Fruit fly (Drosophila melanogaster) whole organism, embryonic: ENCODE results near the gene Chd1.
A peak's percentile ranks its signal among the peaks of the same experiment; 100 is the strongest.

Source experiments
- CG10267 ChIP-seq: fragments of 200-800 bp; sonication (Bioruptor generic); optimal IDR thresholded peaks from 2 replicates; lab custom pipeline; 2018; ENCODE audit warnings: missing biosample characterization, mild to moderate bottlenecking, missing genetic modification characterization, moderate library complexity
- CG10321 ChIP-seq: fragments of 200-800 bp; sonication (Bioruptor generic); IDR thresholded peaks from 2 replicates; pipeline ENCODE4 v1.3.6; 2022; ENCODE audit warnings: missing biosample characterization, missing genetic modification characterization
- CG10431 ChIP-seq: fragments of 200-800 bp; sonication (Bioruptor generic); optimal IDR thresholded peaks from 3 replicates; lab custom pipeline; 2018; ENCODE audit warnings: missing biosample characterization, mild to moderate bottlenecking, missing genetic modification characterization
- CG10979 ChIP-seq: fragments of 200-800 bp; sonication (Bioruptor generic); optimal IDR thresholded peaks from 2 replicates; lab custom pipeline; 2018; ENCODE audit warnings: missing biosample characterization, mild to moderate bottlenecking, missing genetic modification characterization, moderate library complexity
- CG11085 ChIP-seq: fragments of 200-800 bp; sonication (Bioruptor generic); IDR thresholded peaks from 2 replicates; pipeline ENCODE4 v1.3.6; 2022; ENCODE audit warnings: missing biosample characterization, missing genetic modification characterization
- CG12104 ChIP-seq: fragments of 200-800 bp; sonication (Bioruptor generic); optimal IDR thresholded peaks from 3 replicates; lab custom pipeline; 2016; ENCODE audit warnings: missing biosample characterization, missing genetic modification characterization
- CG1233 ChIP-seq: fragments of 200-800 bp; sonication (Bioruptor generic); optimal IDR thresholded peaks from 4 replicates; lab custom pipeline; 2018; ENCODE audit warnings: missing biosample characterization, mild to moderate bottlenecking, missing genetic modification characterization
- CG14014 ChIP-seq: fragments of 200-800 bp; sonication (Bioruptor generic); IDR thresholded peaks from 2 replicates; pipeline ENCODE4 v1.3.6; 2022; ENCODE audit warnings: missing biosample characterization, missing genetic modification characterization
- CG14965 ChIP-seq: fragments of 200-800 bp; sonication (Bioruptor generic); optimal IDR thresholded peaks from 2 replicates; lab custom pipeline; 2016; ENCODE audit warnings: missing biosample characterization, missing genetic modification characterization, borderline replicate concordance
- CG1529 ChIP-seq: fragments of 200-800 bp; sonication (Bioruptor generic); optimal IDR thresholded peaks from 3 replicates; lab custom pipeline; 2018; ENCODE audit warnings: missing biosample characterization, missing genetic modification characterization
- CG16815 ChIP-seq: fragments of 200-800 bp; sonication (Bioruptor generic); optimal IDR thresholded peaks from 3 replicates; lab custom pipeline; 2017; ENCODE audit warnings: missing biosample characterization, mild to moderate bottlenecking, missing genetic modification characterization
- CG18476 ChIP-seq: fragments of 200-800 bp; sonication (Bioruptor generic); optimal IDR thresholded peaks from 2 replicates; lab custom pipeline; 2016; ENCODE audit warnings: missing biosample characterization, mild to moderate bottlenecking, missing genetic modification characterization
- CG2120 ChIP-seq: fragments of 200-800 bp; sonication (Bioruptor generic); optimal IDR thresholded peaks from 3 replicates; lab custom pipeline; 2016; ENCODE audit warnings: missing biosample characterization, missing genetic modification characterization
- CG33213 ChIP-seq: fragments of 200-800 bp; sonication (Bioruptor generic); optimal IDR thresholded peaks from 3 replicates; lab custom pipeline; 2016; ENCODE audit warnings: missing biosample characterization, missing genetic modification characterization
- CG33557 ChIP-seq: fragments of 200-800 bp; sonication (Bioruptor generic); optimal IDR thresholded peaks from 2 replicates; lab custom pipeline; 2019; ENCODE audit warnings: missing biosample characterization, mild to moderate bottlenecking, missing genetic modification characterization, moderate library complexity
- CG43689 ChIP-seq: fragments of 200-800 bp; sonication (Bioruptor generic); IDR thresholded peaks from 2 replicates; pipeline ENCODE4 v1.3.6; 2022; ENCODE audit warnings: missing biosample characterization, missing genetic modification characterization
- CG6272 ChIP-seq: fragments of 200-800 bp; sonication (Bioruptor generic); IDR thresholded peaks from 2 replicates; pipeline ENCODE4 v1.3.6; 2022; ENCODE audit warnings: missing biosample characterization, missing genetic modification characterization
- CG8765 ChIP-seq: fragments of 200-800 bp; sonication (Bioruptor generic); IDR thresholded peaks from 2 replicates; pipeline ENCODE4 v1.3.6; 2022; ENCODE audit warnings: missing biosample characterization, missing genetic modification characterization
- CG9727 ChIP-seq: fragments of 200-800 bp; sonication (Bioruptor generic); optimal IDR thresholded peaks from 3 replicates; lab custom pipeline; 2017; ENCODE audit warnings: missing biosample characterization, mild to moderate bottlenecking, missing genetic modification characterization
- CG9876 ChIP-seq: fragments of 200-800 bp; sonication (Bioruptor generic); optimal IDR thresholded peaks from 2 replicates; lab custom pipeline; 2016; ENCODE audit warnings: missing biosample characterization, missing genetic modification characterization
- Camta ChIP-seq: fragments of 200-800 bp; sonication (Bioruptor generic); optimal IDR thresholded peaks from 2 replicates; lab custom pipeline; 2016; ENCODE audit warnings: missing biosample characterization, missing genetic modification characterization
- Ets97D ChIP-seq: fragments of 200-800 bp; sonication (Bioruptor generic); optimal IDR thresholded peaks from 3 replicates; lab custom pipeline; 2016; ENCODE audit warnings: missing biosample characterization, missing genetic modification characterization
- Hey ChIP-seq: fragments of 200-800 bp; sonication (Bioruptor generic); optimal IDR thresholded peaks from 3 replicates; lab custom pipeline; 2018; ENCODE audit warnings: missing biosample characterization, mild to moderate bottlenecking, missing genetic modification characterization
- Hr39 ChIP-seq: fragments of >200 bp; optimal IDR thresholded peaks from 2 replicates; lab custom pipeline; 2017
- Hr51 ChIP-seq, 2 experiments: fragments of 200-800 bp; sonication (Bioruptor generic); optimal IDR thresholded peaks; 2 replicates in 1 of 2; 3 replicates in 1 of 2; lab custom pipeline; 2016 to 2018; ENCODE audit warnings: missing biosample characterization in 2 of 2, missing genetic modification characterization in 2 of 2, mild to moderate bottlenecking in 1 of 2, moderate library complexity in 1 of 2
- Kr ChIP-seq: fragments of 200-800 bp; sonication (Bioruptor generic); optimal IDR thresholded peaks from 2 replicates; lab custom pipeline; 2017; ENCODE audit warnings: missing biosample characterization, mild to moderate bottlenecking, missing genetic modification characterization
- MTF-1 ChIP-seq: fragments of 200-800 bp; sonication (Bioruptor generic); optimal IDR thresholded peaks from 2 replicates; lab custom pipeline; 2018; ENCODE audit warnings: missing biosample characterization, mild to moderate bottlenecking, missing genetic modification characterization, borderline replicate concordance
- NFAT ChIP-seq: fragments of 200-800 bp; sonication (Bioruptor generic); IDR thresholded peaks from 2 replicates; pipeline ENCODE4 v1.3.6; 2022; ENCODE audit warnings: missing biosample characterization, missing genetic modification characterization
- Nf-YA ChIP-seq: fragments of 200-800 bp; sonication (Bioruptor generic); IDR thresholded peaks from 2 replicates; pipeline ENCODE4 v1.3.6; 2022; ENCODE audit warnings: missing biosample characterization, missing genetic modification characterization
- Ptx1 ChIP-seq: fragments of 200-800 bp; sonication (Bioruptor generic); IDR thresholded peaks from 2 replicates; pipeline ENCODE4 v1.3.6; 2022; ENCODE audit warnings: missing biosample characterization, missing genetic modification characterization
- Ravus ChIP-seq: fragments of 200-800 bp; sonication (Bioruptor generic); IDR thresholded peaks from 2 replicates; pipeline ENCODE4 v1.3.6; 2022; ENCODE audit warnings: missing biosample characterization, missing genetic modification characterization
- Rx ChIP-seq: fragments of 200-800 bp; sonication (Bioruptor generic); IDR thresholded peaks from 2 replicates; pipeline ENCODE4 v1.3.6; 2022; ENCODE audit warnings: missing biosample characterization, missing genetic modification characterization
- bab2 ChIP-seq: fragments of 200-800 bp; sonication (Bioruptor generic); optimal IDR thresholded peaks from 2 replicates; lab custom pipeline; 2016; ENCODE audit warnings: missing biosample characterization, missing genetic modification characterization
- bowl ChIP-seq: fragments of 200-800 bp; sonication (Bioruptor generic); IDR thresholded peaks from 2 replicates; pipeline ENCODE4 v1.3.6; 2022; ENCODE audit warnings: missing biosample characterization, missing genetic modification characterization
- caup ChIP-seq: fragments of 200-800 bp; sonication (Bioruptor generic); optimal IDR thresholded peaks from 3 replicates; lab custom pipeline; 2017; ENCODE audit warnings: missing biosample characterization, mild to moderate bottlenecking, missing genetic modification characterization, moderate library complexity; ENCODE audit not compliant: severe bottlenecking
- crp ChIP-seq, 2 experiments: fragments of 200-800 bp; sonication (Bioruptor generic); optimal IDR thresholded peaks; 2 replicates in 1 of 2; 3 replicates in 1 of 2; lab custom pipeline; 2017; ENCODE audit warnings: missing biosample characterization in 2 of 2, missing genetic modification characterization in 2 of 2, mild to moderate bottlenecking in 1 of 2, moderate library complexity in 1 of 2
- h ChIP-seq: fragments of >200 bp; optimal IDR thresholded peaks from 2 replicates; lab custom pipeline; 2017
- hb ChIP-seq: fragments of 200-800 bp; sonication (Bioruptor generic); IDR thresholded peaks from 3 replicates; pipeline ENCODE4 v1.3.6; 2022; ENCODE audit warnings: missing biosample characterization, missing genetic modification characterization; ENCODE audit not compliant: partially characterized antibody
- kah ChIP-seq: fragments of 200-800 bp; sonication (Bioruptor generic); optimal IDR thresholded peaks from 2 replicates; lab custom pipeline; 2018; ENCODE audit warnings: missing biosample characterization, mild to moderate bottlenecking, missing genetic modification characterization
- kay ChIP-seq: fragments of 200-800 bp; sonication (Bioruptor generic); optimal IDR thresholded peaks from 2 replicates; lab custom pipeline; 2016; ENCODE audit warnings: missing biosample characterization, missing genetic modification characterization
- maf-S ChIP-seq: fragments of 200-800 bp; sonication (Bioruptor generic); optimal IDR thresholded peaks from 2 replicates; lab custom pipeline; 2016; ENCODE audit warnings: missing biosample characterization, missing genetic modification characterization
- mirr ChIP-seq: fragments of 200-800 bp; sonication (Bioruptor generic); optimal IDR thresholded peaks from 3 replicates; lab custom pipeline; 2018; ENCODE audit warnings: missing biosample characterization, mild to moderate bottlenecking, missing genetic modification characterization
- mld ChIP-seq: fragments of 200-800 bp; sonication (Bioruptor generic); IDR thresholded peaks from 3 replicates; pipeline ENCODE4 v1.3.6; 2022; ENCODE audit warnings: missing biosample characterization, missing genetic modification characterization; ENCODE audit not compliant: partially characterized antibody
- p53 ChIP-seq: fragments of 200-800 bp; sonication (Bioruptor generic); optimal IDR thresholded peaks from 2 replicates; lab custom pipeline; 2016; ENCODE audit warnings: missing biosample characterization, missing genetic modification characterization
- pum ChIP-seq: fragments of 200-800 bp; sonication (Bioruptor generic); optimal IDR thresholded peaks from 2 replicates; lab custom pipeline; 2016; ENCODE audit warnings: missing biosample characterization, missing genetic modification characterization
- sim ChIP-seq: fragments of 200-800 bp; sonication (Bioruptor generic); IDR thresholded peaks from 2 replicates; pipeline ENCODE4 v1.3.6; 2022; ENCODE audit warnings: missing biosample characterization, missing genetic modification characterization
- sisA ChIP-seq: fragments of 200-800 bp; sonication (Bioruptor generic); IDR thresholded peaks from 2 replicates; pipeline ENCODE4 v1.3.6; 2022; ENCODE audit warnings: missing biosample characterization, missing genetic modification characterization
- slbo ChIP-seq: fragments of 200-800 bp; sonication (Bioruptor generic); IDR thresholded peaks from 2 replicates; pipeline ENCODE4 v1.3.6; 2022; ENCODE audit warnings: missing biosample characterization, missing genetic modification characterization
- stc ChIP-seq: fragments of 200-800 bp; sonication (Bioruptor generic); IDR thresholded peaks from 2 replicates; pipeline ENCODE4 v1.3.6; 2022; ENCODE audit warnings: missing biosample characterization, missing genetic modification characterization
- trem ChIP-seq: fragments of 200-800 bp; optimal IDR thresholded peaks from 3 replicates; lab custom pipeline; 2019; ENCODE audit warnings: missing biosample characterization, mild to moderate bottlenecking, missing genetic modification characterization, moderate library complexity
- trh ChIP-seq: fragments of 200-800 bp; sonication (Bioruptor generic); optimal IDR thresholded peaks from 2 replicates; lab custom pipeline; 2016; ENCODE audit warnings: missing biosample characterization, missing genetic modification characterization
- twi ChIP-seq: fragments of 200-800 bp; optimal IDR thresholded peaks from 2 replicates; lab custom pipeline; 2019; ENCODE audit warnings: missing biosample characterization, mild to moderate bottlenecking, missing genetic modification characterization, moderate library complexity
- vvl ChIP-seq: fragments of 200-800 bp; sonication (Bioruptor generic); IDR thresholded peaks from 2 replicates; pipeline ENCODE4 v1.3.6; 2022; ENCODE audit warnings: missing biosample characterization, missing genetic modification characterization

Gene Chd1

DNA sequence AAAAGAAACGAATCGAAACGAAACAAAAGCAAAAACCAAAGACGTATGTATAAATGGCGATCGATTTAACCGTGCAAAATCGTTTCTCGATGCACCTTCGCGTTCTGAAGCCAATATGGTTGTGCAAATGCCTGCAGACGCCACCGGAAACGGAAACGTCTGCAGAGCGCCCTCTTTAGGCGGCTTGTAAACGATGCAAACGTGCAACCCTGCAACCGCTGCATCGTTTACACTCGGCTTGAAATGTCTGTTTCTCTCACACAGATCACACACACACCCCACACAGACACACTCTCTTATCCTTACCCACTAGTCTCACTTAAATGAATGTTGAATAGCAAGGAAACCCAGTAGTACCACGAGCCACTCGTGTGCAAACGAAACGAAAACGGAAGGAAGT, 20.6 kb downstream of the Chd1 start (continued):
- TF ChIP-seq twi (tag; lab: Kevin White, UChicago) = peak; percentile 13
- no peak for TF ChIP-seq CG33213 (GFP tag; lab: Kevin White, UChicago)
- TF ChIP-seq CG11085 (GFP tag; lab: Robert Waterston, UW) = no peak
- TF ChIP-seq MTF-1 (GFP tag; lab: Kevin White, UChicago) = peak; percentile 47
- no peak for TF ChIP-seq crp (GFP tag; optimal IDR thresholded peaks at IDR 0.05; lab: Kevin White, UChicago)
- TF ChIP-seq CG10321 (GFP tag; lab: Robert Waterston, UW) = no peak
- no peak for TF ChIP-seq slbo (GFP tag; lab: Robert Waterston, UW)
- TF ChIP-seq sim = peak; percentile 38; the same call in 1 of the 2 replicates
- peak; percentile 46 for TF ChIP-seq CG10979 (tag; lab: Kevin White, UChicago)
- no peak for TF ChIP-seq Hr51 (GFP tag; optimal IDR thresholded peaks at IDR 0.05; lab: Kevin White, UChicago)
- TF ChIP-seq pum (GFP tag; lab: Kevin White, UChicago) = no peak
- peak; percentile 8 for TF ChIP-seq trem (tag; lab: Kevin White, UChicago)
- no peak for TF ChIP-seq Ptx1 (GFP tag; lab: Robert Waterston, UW)
- peak; percentile 11 for TF ChIP-seq CG10267 (tag; lab: Kevin White, UChicago)
- TF ChIP-seq Nf-YA = no peak
- TF ChIP-seq Ravus (GFP tag; lab: Robert Waterston, UW) = no peak
- TF ChIP-seq bowl = no peak
- peak; percentile 13 for TF ChIP-seq CG10431 (GFP tag; lab: Kevin White, UChicago)
- TF ChIP-seq CG14965 (GFP tag; lab: Kevin White, UChicago) = no peak
- no peak for TF ChIP-seq trh (GFP tag; lab: Kevin White, UChicago)
- no peak for TF ChIP-seq Hey
- TF ChIP-seq Rx (GFP tag; lab: Robert Waterston, UW) = 0 out of 2 replicates have a peak, but pooled peaks have one; percentile 3
- TF ChIP-seq bab2 (GFP tag; lab: Kevin White, UChicago) = no peak
- no peak for TF ChIP-seq CG43689 (GFP tag; lab: Robert Waterston, UW)
- TF ChIP-seq CG6272 = no peak
- no peak for TF ChIP-seq CG18476 (GFP tag; lab: Kevin White, UChicago)
- TF ChIP-seq vvl (GFP tag; lab: Robert Waterston, UW) = no peak
- TF ChIP-seq CG16815 (GFP tag; lab: Kevin White, UChicago) = no peak
- TF ChIP-seq h (lab: Kevin White, UChicago) = no peak
- no peak for TF ChIP-seq Kr (GFP tag; lab: Kevin White, UChicago)
- peak; percentile 2 for TF ChIP-seq Camta (GFP tag; lab: Kevin White, UChicago)
- TF ChIP-seq Hr39 (lab: Kevin White, UChicago) = no peak
- no peak for TF ChIP-seq CG8765 (GFP tag; lab: Robert Waterston, UW)
- no peak for TF ChIP-seq mld (GFP tag; lab: Robert Waterston, UW)
- TF ChIP-seq CG1529 (GFP tag; lab: Kevin White, UChicago) = no peak
- no peak for TF ChIP-seq sisA (GFP tag; lab: Robert Waterston, UW)
- no peak for TF ChIP-seq hb (GFP tag; lab: Robert Waterston, UW)
- no peak for TF ChIP-seq maf-S (GFP tag; lab: Kevin White, UChicago)
- TF ChIP-seq kay (GFP tag; lab: Kevin White, UChicago) = no peak
- peak; percentile 49 for TF ChIP-seq CG9727 (GFP tag; lab: Kevin White, UChicago)
- TF ChIP-seq stc = no peak
- peak; percentile 91 for TF ChIP-seq Ets97D (GFP tag; lab: Kevin White, UChicago)
- no peak for TF ChIP-seq CG14014 (GFP tag; lab: Robert Waterston, UW)
- TF ChIP-seq kah = no peak
- TF ChIP-seq CG1233 (GFP tag; lab: Kevin White, UChicago) = peak; percentile 19
- no peak for TF ChIP-seq caup (GFP tag; lab: Kevin White, UChicago)
- peak; percentile 9 for TF ChIP-seq CG9876 (GFP tag; lab: Kevin White, UChicago)
- TF ChIP-seq p53 (GFP tag; lab: Kevin White, UChicago) = peak; percentile 6
- TF ChIP-seq CG12104 (GFP tag; lab: Kevin White, UChicago) = no peak
- no peak for TF ChIP-seq CG2120 (GFP tag; lab: Kevin White, UChicago)
- no peak for TF ChIP-seq mirr (GFP tag; lab: Kevin White, UChicago)
- TF ChIP-seq NFAT (GFP tag; lab: Robert Waterston, UW) = 0 out of 2 replicates have a peak, but pooled peaks have one; percentile 25
- TF ChIP-seq CG33557 (GFP tag; lab: Kevin White, UChicago) = peak; percentile 74
